In genomic region chr2L:5247384-5247783, dm6 we compare ENCODE assay signal across 3 fruit fly cellular contexts.
TF ChIP-seq lines count a peak whose summit lies in the region.

No protein-coding gene starts in this region.

- no peak for TF ChIP-seq CTCF in whole organism, embryonic (GFP tag; optimal IDR thresholded peaks at IDR 0.05; lab: Kevin White, UChicago)

TF ChIP-seq in whole organism, embryonic, 481 proteins besides CTCF, POLR2A, EP300 and RAD21:
- peak; percentile 48; the same call in 1 of the 3 replicates for TF ChIP-seq CG2199 (GFP tag; IDR thresholded peaks at IDR 0.05; lab: Robert Waterston, UW)
- peak; percentile 7 for TF ChIP-seq odd (GFP tag; optimal IDR thresholded peaks at IDR 0.05; lab: Kevin White, UChicago)
- no peak for TF ChIP-seq NfI (GFP tag; optimal IDR thresholded peaks at IDR 0.05; lab: Kevin White, UChicago)
- TF ChIP-seq Dll (GFP tag; IDR thresholded peaks at IDR 0.05; lab: Robert Waterston, UW; ENCODE audit: partially characterized antibody), result peak; percentile 29; the same call in 1 of the 4 replicates
- TF ChIP-seq grn (GFP tag; optimal IDR thresholded peaks at IDR 0.05; lab: Kevin White, UChicago), result peak; percentile 98
- peak; percentile 32 for TF ChIP-seq corto (GFP tag; optimal IDR thresholded peaks at IDR 0.05; lab: Kevin White, UChicago)
- peak; percentile 43; the same call in 2 of the 3 replicates for TF ChIP-seq row (GFP tag; IDR thresholded peaks at IDR 0.05; lab: Robert Waterston, UW)
- peak; percentile 37 for TF ChIP-seq gem (tag; optimal IDR thresholded peaks at IDR 0.05; lab: Kevin White, UChicago)
- TF ChIP-seq tgo (GFP tag; IDR thresholded peaks at IDR 0.05; lab: Robert Waterston, UW), result peak; percentile 15; the same call in 1 of the 3 replicates
- no peak for TF ChIP-seq CG9609 (GFP tag; optimal IDR thresholded peaks at IDR 0.05; lab: Kevin White, UChicago)
- peak; percentile 10 for TF ChIP-seq CG18262 (tag; optimal IDR thresholded peaks at IDR 0.05; lab: Kevin White, UChicago)
- TF ChIP-seq ewg (GFP tag; optimal IDR thresholded peaks at IDR 0.05; lab: Kevin White, UChicago), result no peak
- TF ChIP-seq Scr (GFP tag; IDR thresholded peaks at IDR 0.05; lab: Robert Waterston, UW; ENCODE audit: partially characterized antibody), result peak; percentile 28; the same call in 1 of the 2 replicates
- no peak for TF ChIP-seq CG15011 (GFP tag; optimal IDR thresholded peaks at IDR 0.05; lab: Kevin White, UChicago)
- TF ChIP-seq dmrt11E (tag; optimal IDR thresholded peaks at IDR 0.05; lab: Kevin White, UChicago), result peak; percentile 27
- peak; percentile 9 for TF ChIP-seq CG8388 (GFP tag; optimal IDR thresholded peaks at IDR 0.05; lab: Kevin White, UChicago)
- TF ChIP-seq zfh1 (GFP tag; IDR thresholded peaks at IDR 0.05; lab: Robert Waterston, UW), result peak; percentile 35; the same call in 1 of the 3 replicates
- TF ChIP-seq CG33557 (GFP tag; optimal IDR thresholded peaks at IDR 0.05; lab: Kevin White, UChicago), result peak; percentile 23
- TF ChIP-seq CG5953 (GFP tag; IDR thresholded peaks at IDR 0.05; lab: Robert Waterston, UW), result no peak

TF ChIP-seq in whole organism, prepupa, 60 proteins besides CTCF, POLR2A, EP300 and RAD21:
- TF ChIP-seq Sox102F (GFP tag; optimal IDR thresholded peaks at IDR 0.05; lab: Kevin White, UChicago) (peak; percentile 6), Eip78C (GFP tag; lab: Kevin White, UChicago) (peak; percentile 9), vri (GFP tag; optimal IDR thresholded peaks at IDR 0.05; lab: Kevin White, UChicago) (peak; percentile 52), CG6163 (GFP tag; IDR thresholded peaks at IDR 0.05; lab: Robert Waterston, UW) (no peak), esn (GFP tag; optimal IDR thresholded peaks at IDR 0.05; lab: Kevin White, UChicago) (peak; percentile 23), eg (GFP tag; IDR thresholded peaks at IDR 0.05; lab: Robert Waterston, UW) (no peak), fkh (GFP tag; optimal IDR thresholded peaks at IDR 0.05; lab: Kevin White, UChicago) (no peak), CG11762 (GFP tag; optimal IDR thresholded peaks at IDR 0.05; lab: Kevin White, UChicago; ENCODE audit: insufficient read depth) (no peak), CG1621 (tag; optimal IDR thresholded peaks at IDR 0.05; lab: Kevin White, UChicago) (no peak), CG7368 (GFP tag; optimal IDR thresholded peaks at IDR 0.05; lab: Kevin White, UChicago) (no peak), Eip93F (GFP tag; optimal IDR thresholded peaks at IDR 0.05; lab: Kevin White, UChicago) (no peak), net (GFP tag; optimal IDR thresholded peaks at IDR 0.05; lab: Kevin White, UChicago) (no peak), ss (GFP tag; optimal IDR thresholded peaks at IDR 0.05; lab: Kevin White, UChicago) (no peak), CG3032 (tag; optimal IDR thresholded peaks at IDR 0.05; lab: Kevin White, UChicago) (no peak), Gug (GFP tag; IDR thresholded peaks at IDR 0.05; lab: Robert Waterston, UW) (no peak), lz (GFP tag; optimal IDR thresholded peaks at IDR 0.05; lab: Kevin White, UChicago) (no peak), salr (GFP tag; optimal IDR thresholded peaks at IDR 0.05; lab: Kevin White, UChicago) (no peak), dsx (GFP tag; optimal IDR thresholded peaks at IDR 0.05; lab: Kevin White, UChicago; ENCODE audit: poor library complexity, severe bottlenecking) (no peak), Hr4 (GFP tag; optimal IDR thresholded peaks at IDR 0.05; lab: Kevin White, UChicago) (no peak), Sox14 (GFP tag; optimal IDR thresholded peaks at IDR 0.05; lab: Kevin White, UChicago) (no peak), topi (GFP tag; optimal IDR thresholded peaks at IDR 0.05; lab: Kevin White, UChicago) (no peak), Blimp-1 (GFP tag; optimal IDR thresholded peaks at IDR 0.05; lab: Kevin White, UChicago) (no peak), svp (GFP tag; lab: Kevin White, UChicago) (no peak), CG34406 (GFP tag; optimal IDR thresholded peaks at IDR 0.05; lab: Kevin White, UChicago) (no peak), dac (GFP tag; optimal IDR thresholded peaks at IDR 0.05; lab: Kevin White, UChicago) (no peak), CG8119 (GFP tag; IDR thresholded peaks at IDR 0.05; lab: Robert Waterston, UW) (no peak), pdm3 (GFP tag; optimal IDR thresholded peaks at IDR 0.05; lab: Kevin White, UChicago) (no peak), CG10669 (GFP tag; optimal IDR thresholded peaks at IDR 0.05; lab: Kevin White, UChicago) (no peak), Hr38 (GFP tag; optimal IDR thresholded peaks at IDR 0.05; lab: Kevin White, UChicago) (no peak), CG8319 (GFP tag; optimal IDR thresholded peaks at IDR 0.05; lab: Kevin White, UChicago) (no peak), CG3919 (GFP tag; optimal IDR thresholded peaks at IDR 0.05; lab: Kevin White, UChicago) (no peak), acj6 (GFP tag; optimal IDR thresholded peaks at IDR 0.05; lab: Kevin White, UChicago) (no peak), Met (GFP tag; optimal IDR thresholded peaks at IDR 0.05; lab: Kevin White, UChicago) (peak; percentile 11)
TF ChIP-seq in whole organism, prepupa: peak in this region for 5.

TF ChIP-seq in whole organism, wandering third instar larva, 38 proteins besides CTCF, POLR2A, EP300 and RAD21:
- TF ChIP-seq psq (GFP tag; optimal IDR thresholded peaks at IDR 0.05; lab: Kevin White, UChicago) (peak; percentile 17), foxo (GFP tag; optimal IDR thresholded peaks at IDR 0.05; lab: Kevin White, UChicago) (peak in 1 of 2 experiments; percentile 11), fru (GFP tag; optimal IDR thresholded peaks at IDR 0.05; lab: Kevin White, UChicago) (peak; percentile 26), Dfd (GFP tag; optimal IDR thresholded peaks at IDR 0.05; lab: Kevin White, UChicago) (no peak), h (GFP tag; optimal IDR thresholded peaks at IDR 0.05; lab: Kevin White, UChicago) (peak; percentile 17), rgr (GFP tag; optimal IDR thresholded peaks at IDR 0.05; lab: Kevin White, UChicago) (peak; percentile 15)

Comparison
In these comparisons a context has a peak if more than half of its experiments do, and no peak if none do; other contexts are left out.
1. Of the 7 proteins assayed by ChIP-seq in both whole organism, embryonic and whole organism, prepupa: peak only in whole organism, embryonic: none; only in whole organism, prepupa: Sox102F; in both: none; in neither: 6.